Worm (Caenorhabditis elegans): ENCODE results near the gene Y43F8A.1.

Y43F8A.1 gene

DNA sequence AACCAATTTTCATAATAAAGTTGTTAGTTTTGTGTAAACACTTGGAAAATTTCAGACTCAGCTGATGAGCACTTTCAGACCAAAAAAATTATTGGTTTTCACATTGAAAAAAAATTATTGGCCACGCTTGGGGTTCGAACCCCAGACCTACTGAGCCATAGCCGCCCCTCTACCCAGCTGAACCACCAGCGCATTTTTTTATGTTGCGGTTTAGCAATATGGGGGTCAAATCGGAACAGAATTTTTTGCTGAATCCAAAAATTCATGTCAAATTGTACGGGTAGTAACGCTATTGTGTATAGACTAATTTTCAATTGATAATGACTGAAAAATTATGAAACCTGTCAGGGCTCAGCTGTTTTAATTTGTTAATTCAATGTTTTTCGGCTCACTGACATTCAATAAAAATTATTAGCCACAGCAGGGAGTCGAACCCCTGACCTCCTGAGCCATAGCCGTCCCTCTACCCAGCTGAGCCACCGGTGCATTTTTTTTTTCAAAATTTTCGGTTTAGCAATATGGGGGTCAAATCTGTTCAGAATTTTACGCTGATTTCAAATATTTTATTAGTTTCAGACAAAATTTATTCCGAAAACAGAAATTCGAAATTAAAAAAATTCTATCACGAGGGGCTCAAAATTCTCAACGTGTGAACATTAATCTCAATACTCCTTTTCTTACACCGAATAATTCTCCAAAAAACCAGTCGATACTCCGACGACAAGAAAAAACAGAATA is 26.5 kb downstream of the Y43F8A.1 start:
- TF ChIP-seq unc-62 (GFP tag; optimal IDR thresholded peaks at IDR 0.05), result no peak

DNA sequence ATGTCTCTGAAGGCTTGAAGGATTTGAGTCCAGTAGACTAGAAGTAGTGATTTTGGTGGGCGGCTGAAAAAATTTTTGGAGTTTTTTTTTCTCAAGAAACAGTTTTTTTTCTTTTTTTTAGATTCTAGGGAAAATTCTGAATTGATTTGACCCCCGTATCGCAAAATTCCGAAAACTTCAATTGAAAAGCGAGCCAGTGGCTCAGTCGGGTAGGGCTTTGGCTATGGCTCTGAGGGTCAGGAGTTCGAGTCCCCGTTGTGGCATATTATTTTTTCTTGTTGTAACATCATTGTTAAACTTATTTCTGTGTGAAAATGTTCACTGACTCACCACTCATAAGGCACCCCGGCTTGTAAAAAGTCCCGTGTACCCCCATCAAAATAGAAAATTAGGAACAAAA is 28.1 kb downstream of the Y43F8A.1 start:
- no peak for TF ChIP-seq unc-62 (GFP tag; optimal IDR thresholded peaks at IDR 0.05)

DNA sequence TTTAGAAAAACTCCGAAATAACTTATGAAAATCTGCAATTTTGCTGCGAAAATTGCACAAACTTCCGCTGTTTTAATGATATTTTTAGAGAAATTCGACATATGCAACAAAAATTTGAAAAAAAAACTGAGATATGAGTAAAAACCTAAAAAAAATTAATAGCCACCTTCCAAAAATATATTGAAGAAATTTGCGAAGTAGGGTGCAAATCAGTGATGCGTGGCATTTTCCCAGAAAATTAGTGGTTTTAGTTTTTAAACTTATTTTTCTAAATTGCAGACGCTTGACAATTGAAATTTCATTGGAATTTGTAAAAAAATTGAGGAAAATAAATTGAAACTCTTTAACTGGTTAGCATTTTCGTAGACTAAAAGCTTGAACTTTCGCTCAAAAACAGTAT is 28.6 kb downstream of the Y43F8A.1 start, which contains the start of gene C25F9.13:
Gene C25F9.13, minus strand, starts transcription at position 101 of the 400 bp plus-strand sequence.
- no peak for TF ChIP-seq unc-62 (GFP tag; optimal IDR thresholded peaks at IDR 0.05)

DNA sequence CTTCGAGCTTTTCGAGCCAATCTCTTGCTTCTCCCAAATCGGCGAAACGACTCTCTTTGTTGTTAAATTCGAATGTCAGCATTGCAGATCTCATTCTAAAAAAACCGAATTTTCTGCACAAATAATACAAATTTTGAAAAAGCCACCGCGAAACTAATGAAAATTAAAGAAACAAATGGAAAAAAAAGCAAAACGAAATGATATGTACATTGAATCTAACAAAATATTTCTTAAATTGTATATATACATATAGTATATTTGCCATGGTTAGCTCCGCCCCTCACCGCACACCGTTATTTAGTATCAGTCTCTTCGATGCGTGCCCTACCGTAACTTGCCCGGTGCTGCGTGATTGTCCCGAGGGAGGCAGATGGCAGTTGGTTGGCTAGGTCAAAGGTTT is 30.3 kb downstream of the Y43F8A.1 start, which contains the start of gene srw-86:
Gene srw-86, minus strand, starts transcription at position 101 of the 400 bp plus-strand sequence.
- no peak for TF ChIP-seq unc-62 (GFP tag; optimal IDR thresholded peaks at IDR 0.05)

DNA sequence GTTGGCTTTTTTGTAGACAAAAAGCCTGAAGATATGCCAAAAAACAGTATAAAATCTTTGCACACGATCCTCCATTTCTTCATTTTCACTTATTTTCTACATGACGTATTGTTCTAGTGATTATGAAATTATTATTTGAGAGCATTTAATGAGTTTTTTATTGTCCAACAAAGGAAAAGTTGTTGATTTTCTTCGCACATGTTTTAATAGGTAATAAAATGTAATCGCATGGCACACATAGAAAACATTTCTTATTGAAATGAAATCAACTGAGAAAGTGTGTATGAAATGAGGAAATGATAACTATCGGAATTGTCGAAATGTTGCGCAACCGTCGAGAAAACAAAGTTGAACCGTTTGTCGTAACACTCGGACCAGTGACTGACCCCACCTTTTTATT is 31.1 kb downstream of the Y43F8A.1 start:
- no peak for TF ChIP-seq unc-62 (GFP tag; optimal IDR thresholded peaks at IDR 0.05)

DNA sequence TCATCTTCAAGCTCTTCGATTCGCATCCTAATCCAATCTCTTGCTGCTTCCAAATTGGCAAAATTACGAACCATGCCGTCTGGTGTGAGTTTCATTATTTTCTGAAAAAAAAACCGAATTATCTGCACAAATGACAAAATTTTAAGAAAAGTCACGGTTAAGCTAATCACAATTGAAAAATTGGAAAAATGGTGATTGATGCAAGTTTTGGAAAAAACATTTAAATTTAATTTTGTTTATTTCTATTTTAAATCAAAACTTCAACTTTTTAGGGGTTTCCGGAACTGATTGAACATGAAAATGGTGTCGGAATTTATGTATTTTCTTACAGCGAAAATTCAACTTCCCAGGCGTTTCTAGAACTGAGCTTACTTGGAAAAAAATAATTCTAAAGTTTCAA is 32.6 kb downstream of the Y43F8A.1 start, which contains the start of gene C25F9.12:
Gene C25F9.12, minus strand, starts transcription at position 101 of the 400 bp plus-strand sequence.
- TF ChIP-seq unc-62 (GFP tag; optimal IDR thresholded peaks at IDR 0.05), result no peak

DNA sequence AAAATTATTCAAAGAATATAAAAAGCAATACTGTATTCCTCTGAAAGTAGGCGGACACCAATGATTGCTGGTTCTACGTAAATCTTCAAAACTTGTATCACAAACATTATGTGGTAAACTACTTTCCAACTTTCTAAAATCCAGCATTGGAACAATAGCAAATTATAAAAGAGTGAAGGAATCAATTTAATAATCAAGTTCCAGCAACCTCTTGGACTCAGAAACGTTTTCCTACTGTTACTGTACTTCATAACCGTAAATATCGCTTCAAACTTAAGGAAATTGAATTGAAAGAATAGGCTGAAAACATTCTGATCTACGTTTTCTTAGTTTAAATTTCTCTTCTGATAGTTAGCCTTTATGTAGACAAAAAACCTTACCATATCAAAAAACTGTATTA is 33.3 kb downstream of the Y43F8A.1 start:
- TF ChIP-seq unc-62 (GFP tag; optimal IDR thresholded peaks at IDR 0.05), result no peak

DNA sequence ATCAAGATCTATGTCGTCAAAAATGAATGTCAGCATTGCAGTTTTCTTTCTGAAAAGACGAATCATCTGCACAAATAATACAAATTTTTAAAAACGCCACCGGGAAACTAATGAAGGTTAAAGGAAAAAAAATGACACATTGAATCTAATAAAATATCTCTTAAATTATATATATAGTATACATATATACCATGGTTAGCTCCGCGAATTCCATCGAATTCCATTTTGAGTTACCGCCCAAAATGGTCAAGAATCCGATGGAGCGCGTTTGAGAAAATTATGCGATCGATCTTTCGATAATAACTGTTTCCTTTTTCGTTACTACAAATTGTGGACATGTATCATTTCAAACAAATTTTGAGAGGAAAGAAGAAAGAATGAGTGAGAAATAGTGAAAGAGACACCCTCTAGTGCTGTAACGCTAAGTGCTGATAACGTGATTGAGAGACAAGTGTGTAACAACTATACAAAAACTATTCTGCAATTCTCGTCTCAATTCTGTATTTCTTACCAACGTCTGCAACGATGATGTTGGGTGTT is 35.1 kb downstream of the Y43F8A.1 start, which contains the start of the genes C25F9.6 and C25F9.10:
Gene C25F9.6, minus strand, starts transcription at position 51 of the 540 bp plus-strand sequence.
Gene C25F9.10, plus strand, starts transcription at position 454 of the 540 bp plus-strand sequence.
- no peak for TF ChIP-seq unc-62 (GFP tag; optimal IDR thresholded peaks at IDR 0.05)

DNA sequence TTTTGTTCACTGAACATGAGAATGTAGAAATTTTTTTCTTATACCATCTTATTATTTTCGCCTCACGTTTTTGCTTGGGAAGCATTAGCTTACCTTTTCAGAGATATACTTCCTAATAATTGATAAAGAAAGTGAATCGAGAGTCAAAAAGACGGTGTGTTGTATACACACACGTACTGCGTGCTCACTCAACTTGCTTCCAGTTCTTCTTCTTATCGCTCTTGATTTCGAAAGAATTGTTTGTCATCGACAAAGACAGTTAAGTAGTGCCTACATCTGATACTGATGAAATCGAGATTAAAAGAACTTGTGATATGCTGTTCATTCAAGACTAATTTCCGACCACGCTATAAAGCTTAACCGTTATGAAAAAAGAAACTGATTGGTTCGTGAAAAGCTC is 40.4 kb downstream of the Y43F8A.1 start, which contains the start of gene C25F9.5:
Gene C25F9.5, minus strand, starts transcription at position 195 of the 400 bp plus-strand sequence.
- no peak for TF ChIP-seq unc-62 (GFP tag; optimal IDR thresholded peaks at IDR 0.05)

DNA sequence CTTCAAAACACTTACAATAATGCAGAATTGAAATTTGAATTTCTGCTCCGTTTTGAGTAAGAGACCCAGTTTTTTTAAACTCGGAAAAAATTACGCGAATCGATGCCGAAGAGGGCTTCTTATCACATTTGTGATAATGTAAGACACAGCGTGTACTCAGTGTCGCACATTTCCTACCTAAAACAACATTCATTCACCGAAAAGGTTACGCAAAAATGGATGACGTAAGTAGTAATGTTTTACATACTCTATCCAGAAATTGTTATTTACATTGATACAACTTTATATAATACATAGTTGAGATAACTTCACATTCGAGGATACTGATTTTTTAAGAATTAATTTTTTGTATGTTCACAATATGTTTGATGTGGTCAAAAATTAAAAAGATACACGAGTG is 46.2 kb downstream of the Y43F8A.1 start, which contains the start of the genes C25F9.4 and C25F9.9:
Gene C25F9.4, minus strand, starts transcription at position 101 of the 400 bp plus-strand sequence.
Gene C25F9.9, plus strand, starts transcription at position 137 of the 400 bp plus-strand sequence.
- no peak for TF ChIP-seq unc-62 (GFP tag; optimal IDR thresholded peaks at IDR 0.05)

DNA sequence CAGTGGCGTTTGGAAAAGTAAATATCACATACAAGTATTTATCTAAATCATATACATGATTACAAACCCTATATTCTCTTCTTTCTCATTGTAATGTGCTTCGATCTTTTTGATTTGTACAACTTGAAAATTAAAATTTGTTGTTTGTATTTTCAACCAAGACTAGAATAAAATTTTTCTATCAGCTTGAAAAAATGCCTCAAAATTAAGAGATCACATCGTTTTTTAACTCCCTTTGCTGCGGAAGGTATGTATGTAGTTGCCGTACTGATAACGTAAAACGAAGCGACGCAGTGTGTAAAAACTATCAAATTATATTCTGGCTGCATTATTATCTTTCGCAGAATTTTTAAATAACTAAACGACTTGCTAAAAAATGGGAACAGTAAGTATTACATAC is 47.5 kb downstream of the Y43F8A.1 start, which contains the start of gene C25F9.15:
Gene C25F9.15, plus strand, starts transcription at position 301 of the 400 bp plus-strand sequence.
- TF ChIP-seq unc-62 (GFP tag; optimal IDR thresholded peaks at IDR 0.05), result no peak

All from whole organism, dauer.